Fruit fly (Drosophila melanogaster): ENCODE data around the gene CG9970.

Gene CG9970

dm6 chr3L:2867447-2868203, 48.8 kb downstream of the CG9970 start:
- TF ChIP-seq insv (optimal IDR thresholded peaks at IDR 0.05), result no peak
- TF ChIP-seq psq (optimal IDR thresholded peaks at IDR 0.05), result no peak
- TF ChIP-seq Sin3A (optimal IDR thresholded peaks at IDR 0.05), result no peak
- TF ChIP-seq Myc (optimal IDR thresholded peaks at IDR 0.05), result no peak
- TF ChIP-seq h (optimal IDR thresholded peaks at IDR 0.05), result no peak
- TF ChIP-seq ttk (optimal IDR thresholded peaks at IDR 0.05), result no peak

dm6 chr3L:2866843-2867242, 49.6 kb downstream of the CG9970 start:
- TF ChIP-seq psq (optimal IDR thresholded peaks at IDR 0.05) (no peak), Sin3A (optimal IDR thresholded peaks at IDR 0.05) (no peak), insv (optimal IDR thresholded peaks at IDR 0.05) (no peak), ttk (optimal IDR thresholded peaks at IDR 0.05) (no peak), h (optimal IDR thresholded peaks at IDR 0.05) (no peak), Myc (optimal IDR thresholded peaks at IDR 0.05) (no peak)

- no peak for TF ChIP-seq h (optimal IDR thresholded peaks at IDR 0.05)
- no peak for TF ChIP-seq insv (optimal IDR thresholded peaks at IDR 0.05)
- TF ChIP-seq Sin3A (optimal IDR thresholded peaks at IDR 0.05), result no peak
- TF ChIP-seq psq (optimal IDR thresholded peaks at IDR 0.05), result no peak
- TF ChIP-seq Myc (optimal IDR thresholded peaks at IDR 0.05), result no peak
- TF ChIP-seq ttk (optimal IDR thresholded peaks at IDR 0.05), result no peak
These were observed 50.9 kb downstream of the CG9970 start for dm6 chr3L:2865564-2865963.
